Worm (Caenorhabditis elegans) whole organism, L4 larva: Measurements from ENCODE around the gene grl-25.
A peak's percentile ranks its signal among the peaks of the same experiment; 100 is the strongest.

Source experiments
- F49E8.2 ChIP-seq: sonication (generic microtip); optimal IDR thresholded peaks from 2 replicates; lab custom pipeline; 2016; ENCODE audit warnings: missing compliant biosample characterization, mild to moderate bottlenecking, missing genetic modification characterization, borderline replicate concordance
- R02D3.7 ChIP-seq: fragments of 150-350 bp; sonication (generic microtip); optimal IDR thresholded peaks from 3 replicates; lab custom pipeline; 2014; ENCODE audit warnings: missing biosample characterization, missing genetic modification characterization
- T20F7.1 ChIP-seq: fragments of 200-800 bp; sonication (Bioruptor generic); optimal IDR thresholded peaks from 2 replicates; lab custom pipeline; 2018; ENCODE audit warnings: mild to moderate bottlenecking, missing genetic modification characterization, missing compliant biosample characterization
- T26A8.4 ChIP-seq: fragments of 200-800 bp; sonication (Bioruptor generic); IDR thresholded peaks from 2 replicates; pipeline ENCODE4 v1.3.6; 2022; ENCODE audit warnings: missing genetic modification characterization, missing compliant biosample characterization
- Y105C5A.15 ChIP-seq: fragments of 200-800 bp; sonication (Bioruptor generic); IDR thresholded peaks from 2 replicates; pipeline ENCODE4 v1.3.6; 2022; ENCODE audit warnings: missing genetic modification characterization, missing compliant biosample characterization
- ZK337.2 ChIP-seq: fragments of 200-800 bp; sonication (Bioruptor generic); IDR thresholded peaks from 2 replicates; pipeline ENCODE4 v1.3.6; 2022; ENCODE audit warnings: missing genetic modification reagents, missing genetic modification characterization, missing compliant biosample characterization
- aly-2 ChIP-seq: sonication (generic microtip); optimal IDR thresholded peaks from 2 replicates; lab custom pipeline; 2018; ENCODE audit warnings: missing biosample characterization, missing genetic modification characterization
- ceh-32 ChIP-seq: sonication (generic microtip); optimal IDR thresholded peaks from 2 replicates; lab custom pipeline; 2016; ENCODE audit warnings: mild to moderate bottlenecking, missing genetic modification characterization, missing compliant biosample characterization; ENCODE audit not compliant: poor library complexity
- ces-1 ChIP-seq: fragments of 150-350 bp; sonication (generic microtip); optimal IDR thresholded peaks from 4 replicates; lab custom pipeline; 2014; ENCODE audit warnings: missing biosample characterization, missing genetic modification reagents, missing genetic modification characterization
- daf-12 ChIP-seq: fragments of 150-350 bp; optimal IDR thresholded peaks from 2 replicates; lab custom pipeline; 2014; ENCODE audit warnings: missing biosample characterization, missing genetic modification reagents, missing genetic modification characterization
- daf-16 ChIP-seq, 3 experiments: sonication (generic microtip); optimal IDR thresholded peaks; 2 replicates each; lab custom pipeline; 2016 to 2017; ENCODE audit warnings: missing genetic modification characterization in 3 of 3, missing genetic modification reagents in 3 of 3, mild to moderate bottlenecking in 2 of 3, missing compliant biosample characterization in 2 of 3, missing biosample characterization in 1 of 3, moderate library complexity in 1 of 3
- daf-8 ChIP-seq: fragments of 200-800 bp; sonication (Bioruptor generic); IDR thresholded peaks from 2 replicates; pipeline ENCODE4 v1.3.6; 2022; ENCODE audit warnings: missing genetic modification characterization, missing compliant biosample characterization
- dmd-6 ChIP-seq: fragments of 200-800 bp; sonication (Bioruptor generic); IDR thresholded peaks from 2 replicates; pipeline ENCODE4 v1.3.6; 2022; ENCODE audit warnings: missing genetic modification reagents, missing genetic modification characterization, missing compliant biosample characterization
- dmd-8 ChIP-seq: fragments of 200-800 bp; sonication (Bioruptor generic); IDR thresholded peaks from 2 replicates; pipeline ENCODE4 v1.3.6; 2022; ENCODE audit warnings: missing genetic modification characterization, missing compliant biosample characterization
- duxl-1 ChIP-seq: sonication (generic microtip); optimal IDR thresholded peaks from 2 replicates; lab custom pipeline; 2016; ENCODE audit warnings: mild to moderate bottlenecking, missing genetic modification characterization, moderate library complexity, missing compliant biosample characterization; ENCODE audit not compliant: poor library complexity
- dve-1 ChIP-seq: sonication (generic microtip); optimal IDR thresholded peaks from 2 replicates; lab custom pipeline; 2017; ENCODE audit warnings: antibody characterized with exemption, mild to moderate bottlenecking, missing genetic modification characterization, missing compliant biosample characterization; ENCODE audit not compliant: insufficient read depth
- hlh-30 ChIP-seq: sonication (generic microtip); optimal IDR thresholded peaks from 2 replicates; lab custom pipeline; 2017; ENCODE audit warnings: antibody characterized with exemption, mild to moderate bottlenecking, missing genetic modification characterization, missing compliant biosample characterization; ENCODE audit not compliant: insufficient read depth
- hmg-1.1 ChIP-seq: fragments of 200-800 bp; sonication (Bioruptor generic); IDR thresholded peaks from 2 replicates; pipeline ENCODE4 v1.3.6; 2022; ENCODE audit warnings: missing genetic modification reagents, missing genetic modification characterization, missing compliant biosample characterization
- lim-7 ChIP-seq: fragments of 200-800 bp; sonication (Bioruptor generic); IDR thresholded peaks from 2 replicates; pipeline ENCODE4 v1.3.6; 2022; ENCODE audit warnings: missing genetic modification characterization, missing compliant biosample characterization
- lin-1 ChIP-seq: fragments of 200-800 bp; sonication (Bioruptor generic); IDR thresholded peaks from 2 replicates; pipeline ENCODE4 v1.3.6; 2022; ENCODE audit warnings: missing genetic modification reagents, missing genetic modification characterization, missing compliant biosample characterization
- lin-39 ChIP-seq: fragments of 150-350 bp; optimal IDR thresholded peaks from 2 replicates; lab custom pipeline; 2014; ENCODE audit warnings: missing biosample characterization, missing genetic modification reagents, missing genetic modification characterization
- lir-3 ChIP-seq: sonication (generic microtip); optimal IDR thresholded peaks from 2 replicates; lab custom pipeline; 2016; ENCODE audit warnings: mild to moderate bottlenecking, missing genetic modification characterization, missing compliant biosample characterization
- lsy-2 ChIP-seq, 2 experiments: fragments of 150-350 bp in 1 of 2; sonication (generic microtip) in 1 of 2; optimal IDR thresholded peaks; 2 replicates each; lab custom pipeline; 2014 to 2017; ENCODE audit warnings: missing biosample characterization in 2 of 2, missing genetic modification characterization in 2 of 2
- madf-9 ChIP-seq: fragments of 200-800 bp; sonication (Bioruptor generic); conservative IDR thresholded peaks from 2 replicates; pipeline ENCODE4 v1.3.6; 2022; ENCODE audit warnings: missing genetic modification reagents, missing genetic modification characterization, missing compliant biosample characterization
- mdl-1 ChIP-seq, 2 experiments: fragments of 150-350 bp in 1 of 2; sonication (generic microtip) in 1 of 2; optimal IDR thresholded peaks; 2 replicates each; lab custom pipeline; 2014 to 2017; ENCODE audit warnings: missing biosample characterization in 2 of 2, missing genetic modification characterization in 2 of 2
- mep-1 ChIP-seq: fragments of 150-350 bp; sonication (generic microtip); optimal IDR thresholded peaks from 3 replicates; lab custom pipeline; 2014; ENCODE audit warnings: missing biosample characterization, missing genetic modification characterization
- mes-2 ChIP-seq: sonication (generic microtip); optimal IDR thresholded peaks from 2 replicates; lab custom pipeline; 2016; ENCODE audit warnings: missing genotype, mild to moderate bottlenecking, missing genetic modification characterization, missing compliant biosample characterization; ENCODE audit not compliant: poor library complexity, severe bottlenecking
- mxl-3 ChIP-seq: fragments of 200-800 bp; sonication (Bioruptor generic); optimal IDR thresholded peaks from 2 replicates; lab custom pipeline; 2018; ENCODE audit warnings: mild to moderate bottlenecking, missing genetic modification characterization, missing compliant biosample characterization
- nhr-10 ChIP-seq: fragments of 150-350 bp; optimal IDR thresholded peaks from 2 replicates; lab custom pipeline; 2014; ENCODE audit warnings: missing biosample characterization, missing genetic modification characterization
- nhr-102 ChIP-seq: sonication (generic microtip); optimal IDR thresholded peaks from 2 replicates; lab custom pipeline; 2016; ENCODE audit warnings: mild to moderate bottlenecking, missing genetic modification characterization, moderate library complexity, missing compliant biosample characterization
- nhr-237 ChIP-seq: sonication (generic microtip); optimal IDR thresholded peaks from 2 replicates; lab custom pipeline; 2017; ENCODE audit warnings: missing biosample characterization, missing genetic modification characterization
- nhr-25 ChIP-seq: sonication (generic microtip); optimal IDR thresholded peaks from 2 replicates; lab custom pipeline; 2017; ENCODE audit warnings: missing genetic modification characterization, mild to moderate bottlenecking, missing compliant biosample characterization, antibody characterized with exemption, moderate library complexity, borderline replicate concordance; ENCODE audit not compliant: insufficient read depth
- nhr-28 ChIP-seq: fragments of 150-350 bp; optimal IDR thresholded peaks from 2 replicates; lab custom pipeline; 2014; ENCODE audit warnings: missing biosample characterization, missing genetic modification characterization
- nhr-41 ChIP-seq: fragments of 200-800 bp; sonication (Bioruptor generic); IDR thresholded peaks from 2 replicates; pipeline ENCODE4 v1.3.6; 2022; ENCODE audit warnings: missing genetic modification reagents, missing genetic modification characterization, missing compliant biosample characterization
- nhr-42 ChIP-seq: fragments of 200-800 bp; sonication (Bioruptor generic); IDR thresholded peaks from 2 replicates; pipeline ENCODE4 v1.3.6; 2022; ENCODE audit warnings: missing genetic modification characterization, missing compliant biosample characterization
- nhr-48 ChIP-seq: sonication (generic microtip); optimal IDR thresholded peaks from 2 replicates; lab custom pipeline; 2016; ENCODE audit warnings: mild to moderate bottlenecking, missing genetic modification characterization, missing compliant biosample characterization
- nhr-77 ChIP-seq: fragments of 150-350 bp; optimal IDR thresholded peaks from 2 replicates; lab custom pipeline; 2014; ENCODE audit warnings: missing biosample characterization, missing genetic modification characterization
- pha-4 ChIP-seq, 2 experiments: fragments of 150-350 bp in 1 of 2; fragments of 200-800 bp in 1 of 2; sonication (Bioruptor generic) in 1 of 2; IDR thresholded peaks in 1 of 2; optimal IDR thresholded peaks in 1 of 2; 2 replicates each; pipeline versions ENCODE4 v1.3.6 to Lab custom; 2014 to 2022; ENCODE audit warnings: missing genetic modification characterization in 2 of 2, missing genetic modification reagents in 2 of 2, missing biosample characterization in 1 of 2, missing compliant biosample characterization in 1 of 2
- php-3 ChIP-seq: fragments of 200-800 bp; sonication (Bioruptor generic); IDR thresholded peaks from 2 replicates; pipeline ENCODE4 v1.3.6; 2022; ENCODE audit warnings: missing genetic modification reagents, missing genetic modification characterization, missing compliant biosample characterization
- pqm-1 ChIP-seq: sonication (generic microtip); optimal IDR thresholded peaks from 2 replicates; lab custom pipeline; 2017; ENCODE audit warnings: missing biosample characterization, missing genetic modification characterization
- saeg-2 ChIP-seq: fragments of 200-800 bp; sonication (Bioruptor generic); IDR thresholded peaks from 2 replicates; pipeline ENCODE4 v1.3.6; 2022; ENCODE audit warnings: missing genetic modification reagents, missing genetic modification characterization, missing compliant biosample characterization
- unc-62 ChIP-seq, 3 experiments: fragments of 150-350 bp in 1 of 3; sonication (generic microtip); optimal IDR thresholded peaks in 2 of 3; peaks in 1 of 3; 1 replicate in 1 of 3; 2 replicates in 2 of 3; lab custom pipeline; 2014 to 2017; ENCODE audit warnings: missing biosample characterization in 3 of 3, missing genetic modification characterization in 3 of 3, missing genetic modification reagents in 3 of 3, missing genotype in 1 of 3
- zfp-3 ChIP-seq: fragments of 200-800 bp; sonication (Bioruptor generic); conservative IDR thresholded peaks from 2 replicates; pipeline ENCODE4 v1.3.6; 2022; ENCODE audit warnings: missing genetic modification reagents, missing genetic modification characterization, missing compliant biosample characterization
- zip-11 ChIP-seq: fragments of 200-800 bp; sonication (Bioruptor generic); IDR thresholded peaks from 2 replicates; pipeline ENCODE4 v1.3.6; 2022; ENCODE audit warnings: missing genetic modification characterization, missing compliant biosample characterization
- zip-2 ChIP-seq: fragments of 150-350 bp; optimal IDR thresholded peaks from 2 replicates; lab custom pipeline; 2014; ENCODE audit warnings: missing biosample characterization, missing genetic modification characterization

The grl-25 gene

ce11 chrIII:8983811-8984210 lies 21.7 kb downstream of the grl-25 start (continued):
- TF ChIP-seq T20F7.1 (GFP tag; lab: Kevin White, UChicago) (no peak), lim-7 (no peak), nhr-42 (no peak), nhr-102 (tag; lab: Kevin White, UChicago) (no peak), nhr-41 (GFP tag; lab: Robert Waterston, UW) (no peak), Y105C5A.15 (GFP tag; lab: Robert Waterston, UW) (no peak), madf-9 (no peak), nhr-237 (no peak), nhr-77 (tag; lab: Kevin White, UChicago) (peak; percentile 33), duxl-1 (tag; lab: Kevin White, UChicago) (peak; percentile 48), ces-1 (GFP tag; lab: Kevin White, UChicago) (no peak), aly-2 (no peak)

ce11 chrIII:8984412-8984811 lies 22.3 kb downstream of the grl-25 start:
- no peak for TF ChIP-seq pha-4 (GFP tag; IDR thresholded peaks at IDR 0.05; lab: Robert Waterston, UW)
- no peak for TF ChIP-seq pha-4 (tag; optimal IDR thresholded peaks at IDR 0.05; lab: Kevin White, UChicago)
- TF ChIP-seq daf-8: no peak
- TF ChIP-seq lir-3: no peak
- TF ChIP-seq lin-39: no peak
- no peak for TF ChIP-seq zfp-3 (GFP tag; lab: Robert Waterston, UW)
- peak; percentile 72 for TF ChIP-seq pqm-1 (tag; lab: Kevin White, UChicago)
- TF ChIP-seq hmg-1.1 (GFP tag; lab: Robert Waterston, UW): no peak
- TF ChIP-seq T20F7.1 (GFP tag; lab: Kevin White, UChicago): peak; percentile 20
- TF ChIP-seq zip-2 (tag; lab: Kevin White, UChicago): no peak
- TF ChIP-seq saeg-2 (GFP tag; lab: Robert Waterston, UW): no peak
- TF ChIP-seq ceh-32: no peak
- TF ChIP-seq dmd-8 (GFP tag; lab: Robert Waterston, UW): no peak
- TF ChIP-seq php-3 (GFP tag; lab: Robert Waterston, UW): no peak
- peak; percentile 48 for TF ChIP-seq nhr-28 (tag; lab: Kevin White, UChicago)
- TF ChIP-seq nhr-102 (tag; lab: Kevin White, UChicago): no peak
- no peak for TF ChIP-seq nhr-25
- no peak for TF ChIP-seq nhr-10 (tag; lab: Kevin White, UChicago)
- TF ChIP-seq nhr-48 (tag; lab: Kevin White, UChicago): no peak
- no peak for TF ChIP-seq daf-16 (GFP tag; optimal IDR thresholded peaks at IDR 0.05; lab: Kevin White, UChicago)
- TF ChIP-seq daf-16 (tag; optimal IDR thresholded peaks at IDR 0.05; lab: Kevin White, UChicago): peak; percentile 69
- no peak for TF ChIP-seq ZK337.2 (GFP tag; lab: Robert Waterston, UW)
- no peak for TF ChIP-seq unc-62 (GFP tag; optimal IDR thresholded peaks at IDR 0.05 in 1 of 2; lab: Kevin White, UChicago)
- TF ChIP-seq unc-62 (tag; optimal IDR thresholded peaks at IDR 0.05; lab: Kevin White, UChicago): no peak
- TF ChIP-seq daf-12: no peak
- TF ChIP-seq dmd-6: peak; percentile 16; the same call in 1 of the 2 replicates
- TF ChIP-seq mes-2: peak; percentile 30
- TF ChIP-seq F49E8.2 (tag; lab: Kevin White, UChicago): no peak
- no peak for TF ChIP-seq R02D3.7 (tag; lab: Kevin White, UChicago)
- TF ChIP-seq lim-7: 0 out of 2 replicates have a peak, but pooled peaks have one; percentile 14
- TF ChIP-seq lin-1 (GFP tag; lab: Robert Waterston, UW): peak; percentile 17; the same call in 1 of the 2 replicates
- no peak for TF ChIP-seq mxl-3
- no peak for TF ChIP-seq mdl-1 (tag; optimal IDR thresholded peaks at IDR 0.05; lab: Kevin White, UChicago)
- TF ChIP-seq hlh-30 (tag; lab: Kevin White, UChicago): peak; percentile 10
- no peak for TF ChIP-seq lsy-2 (tag; optimal IDR thresholded peaks at IDR 0.05; lab: Kevin White, UChicago)
- TF ChIP-seq zip-11 (GFP tag; lab: Robert Waterston, UW): no peak
- no peak for TF ChIP-seq T26A8.4 (GFP tag; lab: Robert Waterston, UW)
- TF ChIP-seq duxl-1 (tag; lab: Kevin White, UChicago): peak; percentile 9
- TF ChIP-seq aly-2: no peak
- peak; percentile 4 for TF ChIP-seq dve-1 (tag; lab: Kevin White, UChicago)
- no peak for TF ChIP-seq mep-1 (tag; lab: Kevin White, UChicago)
